Worm (Caenorhabditis elegans) whole organism, L3 larva: ENCODE data around the gene Y39H10A.1.

ENCODE experiments used
- R02D3.7 ChIP-seq: fragments of 150-350 bp; optimal IDR thresholded peaks from 2 replicates; lab custom pipeline; 2014; ENCODE audit warnings: missing biosample characterization, missing genetic modification characterization
- ZK546.5 ChIP-seq: sonication (generic microtip); optimal IDR thresholded peaks from 2 replicates; lab custom pipeline; 2017; ENCODE audit warnings: missing biosample characterization, missing genetic modification characterization
- unc-62 ChIP-seq: fragments of 150-350 bp; sonication (generic microtip); optimal IDR thresholded peaks from 4 replicates; lab custom pipeline; 2014; ENCODE audit warnings: missing biosample characterization, missing genetic modification reagents, missing genetic modification characterization

DNA sequence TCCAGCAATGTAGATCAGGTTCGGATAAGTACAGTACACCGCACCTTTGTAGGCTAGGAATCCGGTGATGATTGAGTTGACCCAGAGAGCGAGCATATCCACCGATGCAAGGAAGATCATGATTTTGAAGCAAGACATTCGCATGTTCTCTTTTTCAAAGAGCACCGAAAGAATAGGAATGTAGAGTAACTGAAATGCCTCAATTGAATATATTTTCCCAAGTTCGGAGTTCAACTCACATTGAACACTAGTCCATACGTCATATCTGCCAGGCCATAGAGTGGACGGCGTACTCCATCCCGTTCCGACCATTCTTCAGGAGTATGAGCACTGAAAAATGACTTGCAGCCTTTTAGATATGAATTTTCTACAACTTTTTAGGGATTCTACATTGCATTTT, 32.7 kb downstream of the Y39H10A.1 start:
- TF ChIP-seq unc-62 (GFP tag; lab: Kevin White, UChicago) (no peak), ZK546.5 (no peak), R02D3.7 (tag; lab: Kevin White, UChicago) (no peak)
